Fruit fly (Drosophila melanogaster): ENCODE measurements around the gene Prosalpha3T.

- TF ChIP-seq usp (GFP tag; optimal IDR thresholded peaks at IDR 0.05) (no peak), CG9705 (GFP tag; optimal IDR thresholded peaks at IDR 0.05) (no peak), h (GFP tag; optimal IDR thresholded peaks at IDR 0.05) (no peak), pan (optimal IDR thresholded peaks at IDR 0.05) (no peak), Dfd (GFP tag; optimal IDR thresholded peaks at IDR 0.05) (peak; percentile 69), N (GFP tag; optimal IDR thresholded peaks at IDR 0.05) (no peak), Hr78 (GFP tag; optimal IDR thresholded peaks at IDR 0.05) (no peak), Myc (optimal IDR thresholded peaks at IDR 0.05) (no peak), sage (GFP tag; optimal IDR thresholded peaks at IDR 0.05) (no peak), fru (GFP tag; optimal IDR thresholded peaks at IDR 0.05) (no peak), Mio (GFP tag; optimal IDR thresholded peaks at IDR 0.05) (no peak), psq (GFP tag; optimal IDR thresholded peaks at IDR 0.05) (no peak)
Measured at dm6 chr3R:31119854-31120423, 3.3 kb downstream of the Prosalpha3T start.
